Worm (Caenorhabditis elegans) whole organism, L4/young adult: ENCODE results near the gene col-129.

ENCODE experiments used
- W03F9.2 ChIP-seq: fragments of 150-350 bp; optimal IDR thresholded peaks from 2 replicates; lab custom pipeline; 2014; ENCODE audit warnings: missing biosample characterization, missing genetic modification characterization
- him-1 ChIP-seq: sonication (generic microtip); optimal IDR thresholded peaks from 2 replicates; lab custom pipeline; 2016; ENCODE audit warnings: missing genotype, missing genetic modification reagents, missing genetic modification characterization, missing compliant biosample characterization

DNA sequence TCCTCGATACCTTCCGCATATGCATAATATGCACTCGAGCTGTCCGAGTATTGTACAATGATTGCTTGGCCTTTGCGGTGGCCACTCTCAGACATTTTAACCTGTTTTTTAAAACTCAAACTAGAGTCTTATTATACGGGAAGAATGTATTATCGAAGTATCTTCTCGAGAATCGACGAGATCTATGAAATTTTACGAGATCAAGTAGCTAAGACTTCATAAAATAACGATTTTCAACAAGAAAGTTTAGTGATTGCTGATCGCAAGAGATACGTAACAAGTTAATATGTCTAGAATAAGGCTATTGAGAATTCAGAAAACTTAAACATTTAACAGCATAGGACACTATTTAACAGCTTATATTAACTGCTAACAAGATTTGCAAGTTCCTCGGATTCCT, 33.0 kb upstream of the col-129 start, which contains the start of gene B0001.5:
- no peak for TF ChIP-seq him-1
- TF ChIP-seq W03F9.2 (tag; lab: Kevin White, UChicago): no peak
